Worm (Caenorhabditis elegans): ENCODE results near the gene abt-4.

DNA sequence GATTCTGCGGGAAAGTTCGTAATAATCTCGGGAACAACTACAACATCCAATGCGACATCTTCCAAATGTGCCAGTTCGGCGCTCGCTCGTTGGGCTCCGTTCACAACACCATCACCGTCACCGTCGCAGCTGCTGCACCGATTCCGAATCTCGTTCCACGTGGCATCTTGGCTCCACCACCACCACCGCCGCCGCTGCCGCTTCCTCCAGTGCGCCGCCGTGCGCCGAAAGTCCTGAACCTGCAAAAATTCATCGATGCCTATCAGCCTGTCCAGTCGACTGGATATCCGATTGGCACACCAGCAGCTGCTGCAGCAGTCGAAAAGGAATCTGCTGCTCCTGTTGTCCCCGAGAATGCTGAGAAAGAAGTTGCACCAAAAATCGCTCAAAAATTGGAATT, 32.1 kb downstream of the abt-4 start:
- TF ChIP-seq nhr-12 (tag; optimal IDR thresholded peaks at IDR 0.05) (no peak), unc-62 (GFP tag; optimal IDR thresholded peaks at IDR 0.05) (no peak), elt-3 (tag; optimal IDR thresholded peaks at IDR 0.05) (no peak)
